Worm (Caenorhabditis elegans) whole organism, late embryonic: ENCODE results near the gene C54D10.5.

ENCODE experiments used
- C08G9.2 ChIP-seq: sonication (generic microtip); optimal IDR thresholded peaks from 2 replicates; lab custom pipeline; 2016; ENCODE audit warnings: mild to moderate bottlenecking, missing genetic modification characterization, moderate library complexity, missing compliant biosample characterization
- F13H6.1 ChIP-seq: sonication (generic microtip); optimal IDR thresholded peaks from 2 replicates; lab custom pipeline; 2016; ENCODE audit warnings: missing genetic modification characterization, missing compliant biosample characterization
- K02D7.2 ChIP-seq: sonication (generic microtip); optimal IDR thresholded peaks from 2 replicates; lab custom pipeline; 2017; ENCODE audit warnings: mild to moderate bottlenecking, missing genetic modification characterization, missing compliant biosample characterization
- Y22D7AL.16 ChIP-seq: sonication (generic microtip); optimal IDR thresholded peaks from 2 replicates; lab custom pipeline; 2016; ENCODE audit warnings: missing genetic modification characterization, missing compliant biosample characterization
- ama-1 ChIP-seq: fragments of 150-350 bp; optimal IDR thresholded peaks from 2 replicates; lab custom pipeline; 2014
- ceh-14 ChIP-seq: sonication (generic microtip); optimal IDR thresholded peaks from 2 replicates; lab custom pipeline; 2016; ENCODE audit warnings: missing genotype, missing genetic modification characterization, missing compliant biosample characterization
- ceh-18 ChIP-seq: sonication (generic microtip); optimal IDR thresholded peaks from 2 replicates; lab custom pipeline; 2016; ENCODE audit warnings: missing genetic modification characterization, missing compliant biosample characterization
- ceh-2 ChIP-seq: sonication (generic microtip); optimal IDR thresholded peaks from 2 replicates; lab custom pipeline; 2016; ENCODE audit warnings: missing genotype, missing genetic modification characterization, missing compliant biosample characterization
- ceh-22 ChIP-seq: sonication (generic microtip); optimal IDR thresholded peaks from 2 replicates; lab custom pipeline; 2017; ENCODE audit warnings: missing biosample characterization, missing genetic modification characterization
- ceh-24 ChIP-seq: sonication (generic microtip); optimal IDR thresholded peaks from 2 replicates; lab custom pipeline; 2016; ENCODE audit warnings: mild to moderate bottlenecking, missing genetic modification characterization, missing compliant biosample characterization
- ceh-30 ChIP-seq: fragments of 150-350 bp; optimal IDR thresholded peaks from 2 replicates; lab custom pipeline; 2014; ENCODE audit warnings: missing biosample characterization, missing genetic modification characterization
- ceh-34 ChIP-seq: sonication (generic microtip); optimal IDR thresholded peaks from 2 replicates; lab custom pipeline; 2016; ENCODE audit warnings: mild to moderate bottlenecking, missing genetic modification characterization, missing compliant biosample characterization
- ceh-6 ChIP-seq: fragments of 200-800 bp; sonication (Bioruptor generic); optimal IDR thresholded peaks from 2 replicates; lab custom pipeline; 2018; ENCODE audit warnings: mild to moderate bottlenecking, missing genetic modification characterization, missing compliant biosample characterization
- dmd-4 ChIP-seq: sonication (generic microtip); optimal IDR thresholded peaks from 2 replicates; lab custom pipeline; 2016; ENCODE audit warnings: borderline replicate concordance, missing genetic modification characterization, missing compliant biosample characterization
- dve-1 ChIP-seq: sonication (generic microtip); optimal IDR thresholded peaks from 2 replicates; lab custom pipeline; 2017; ENCODE audit warnings: antibody characterized with exemption, mild to moderate bottlenecking, missing genetic modification characterization, missing compliant biosample characterization
- fkh-10 ChIP-seq: fragments of 150-350 bp; optimal IDR thresholded peaks from 2 replicates; lab custom pipeline; 2014; ENCODE audit warnings: missing biosample characterization, missing genetic modification reagents, missing genetic modification characterization
- gmeb-2 ChIP-seq: sonication (generic microtip); optimal IDR thresholded peaks from 2 replicates; lab custom pipeline; 2016; ENCODE audit warnings: missing genetic modification characterization, inconsistent platforms, missing compliant biosample characterization
- hlh-13 ChIP-seq: fragments of 200-800 bp; sonication (Bioruptor generic); optimal IDR thresholded peaks from 2 replicates; lab custom pipeline; 2018; ENCODE audit warnings: mild to moderate bottlenecking, missing genetic modification characterization, missing compliant biosample characterization
- hlh-30 ChIP-seq: sonication (generic microtip); optimal IDR thresholded peaks from 2 replicates; lab custom pipeline; 2017; ENCODE audit warnings: antibody characterized with exemption, missing genetic modification characterization, missing compliant biosample characterization; ENCODE audit not compliant: insufficient read depth
- hlh-6 ChIP-seq: sonication (generic microtip); optimal IDR thresholded peaks from 2 replicates; lab custom pipeline; 2016; ENCODE audit warnings: missing genotype, missing genetic modification characterization, missing compliant biosample characterization
- lim-6 ChIP-seq: sonication (generic microtip); optimal IDR thresholded peaks from 2 replicates; lab custom pipeline; 2016; ENCODE audit warnings: missing genetic modification characterization, missing compliant biosample characterization
- lin-11 ChIP-seq: fragments of 200-800 bp; sonication (Bioruptor generic); optimal IDR thresholded peaks from 2 replicates; lab custom pipeline; 2018; ENCODE audit warnings: mild to moderate bottlenecking, missing genetic modification characterization, missing compliant biosample characterization
- madf-2 ChIP-seq: sonication (generic microtip); optimal IDR thresholded peaks from 2 replicates; lab custom pipeline; 2017; ENCODE audit warnings: missing genetic modification characterization, missing compliant biosample characterization
- mec-3 ChIP-seq: sonication (generic microtip); optimal IDR thresholded peaks from 2 replicates; lab custom pipeline; 2016; ENCODE audit warnings: borderline replicate concordance, missing genetic modification characterization, missing compliant biosample characterization
- nfya-1 ChIP-seq: sonication (generic microtip); optimal IDR thresholded peaks from 2 replicates; lab custom pipeline; 2017; ENCODE audit warnings: missing genetic modification characterization, mild to moderate bottlenecking, missing compliant biosample characterization, antibody characterized with exemption, moderate library complexity
- nhr-232 ChIP-seq: sonication (generic microtip); optimal IDR thresholded peaks from 2 replicates; lab custom pipeline; 2016; ENCODE audit warnings: missing genetic modification characterization, missing compliant biosample characterization
- npax-4 ChIP-seq: sonication (generic microtip); optimal IDR thresholded peaks from 2 replicates; lab custom pipeline; 2016; ENCODE audit warnings: missing genetic modification characterization, missing compliant biosample characterization
- pha-4 ChIP-seq: fragments of 150-350 bp; optimal IDR thresholded peaks from 2 replicates; lab custom pipeline; 2018; ENCODE audit warnings: missing biosample characterization, missing genetic modification reagents, missing genetic modification characterization
- ref-2 ChIP-seq: sonication (generic microtip); optimal IDR thresholded peaks from 2 replicates; lab custom pipeline; 2016; ENCODE audit warnings: missing genetic modification characterization, missing compliant biosample characterization
- rnt-1 ChIP-seq: sonication (generic microtip); optimal IDR thresholded peaks from 2 replicates; lab custom pipeline; 2016; ENCODE audit warnings: missing genetic modification characterization, missing compliant biosample characterization
- sox-2 ChIP-seq: fragments of 200-800 bp; sonication (Bioruptor generic); IDR thresholded peaks from 2 replicates; pipeline ENCODE4 v1.3.6; 2022; ENCODE audit warnings: missing genetic modification reagents, missing genetic modification characterization, missing compliant biosample characterization
- sox-4 ChIP-seq: sonication (generic microtip); optimal IDR thresholded peaks from 2 replicates; lab custom pipeline; 2017; ENCODE audit warnings: mild to moderate bottlenecking, missing genetic modification characterization, inconsistent platforms, missing compliant biosample characterization
- syd-9 ChIP-seq: sonication (generic microtip); optimal IDR thresholded peaks from 2 replicates; lab custom pipeline; 2016; ENCODE audit warnings: mild to moderate bottlenecking, missing genetic modification characterization, moderate library complexity, missing compliant biosample characterization
- unc-3 ChIP-seq, 2 experiments: fragments of 200-800 bp in 1 of 2; sonication (Bioruptor generic) in 1 of 2; sonication (generic microtip) in 1 of 2; conservative IDR thresholded peaks in 1 of 2; optimal IDR thresholded peaks in 1 of 2; 2 replicates each; pipeline versions ENCODE4 v1.3.6 to Lab custom; 2016 to 2022; ENCODE audit warnings: missing compliant biosample characterization in 2 of 2, missing genetic modification characterization in 2 of 2, missing genetic modification reagents in 1 of 2
- unc-55 ChIP-seq: sonication (generic microtip); optimal IDR thresholded peaks from 2 replicates; lab custom pipeline; 2017; ENCODE audit warnings: missing biosample characterization, missing genetic modification reagents, missing genetic modification characterization
- unc-86 ChIP-seq: sonication (generic microtip); optimal IDR thresholded peaks from 2 replicates; lab custom pipeline; 2016; ENCODE audit warnings: missing genetic modification characterization, missing compliant biosample characterization
- zip-5 ChIP-seq: sonication (generic microtip); optimal IDR thresholded peaks from 2 replicates; lab custom pipeline; 2016; ENCODE audit warnings: missing genetic modification characterization, missing compliant biosample characterization

C54D10.5 gene

DNA sequence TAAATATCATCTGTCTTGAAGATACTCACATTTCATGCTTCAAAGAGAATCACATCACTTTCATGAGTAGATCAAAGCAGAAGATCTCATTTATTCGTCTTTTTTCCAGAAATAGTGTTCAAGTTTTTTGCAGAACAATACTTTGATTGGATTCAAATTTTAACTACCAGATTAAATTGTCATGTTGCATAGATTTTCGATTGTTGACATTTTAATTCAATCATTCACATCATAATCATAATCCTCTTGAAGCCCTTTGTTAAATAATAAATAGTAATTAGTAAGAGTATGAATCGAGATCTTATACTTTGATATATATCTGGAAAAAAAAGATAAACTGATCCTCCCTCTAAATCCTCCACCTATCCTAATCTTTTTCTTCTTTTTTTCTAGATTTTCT is 1.3 kb upstream of the C54D10.5 start:
- TF ChIP-seq lim-6 (tag; lab: Kevin White, UChicago) (no peak), unc-86 (tag; lab: Kevin White, UChicago) (no peak), K02D7.2 (tag; lab: Kevin White, UChicago) (no peak), ref-2 (tag; lab: Kevin White, UChicago) (no peak)

- TF ChIP-seq ceh-22 (tag; lab: Kevin White, UChicago) (no peak), hlh-13 (GFP tag; lab: Kevin White, UChicago) (no peak), sox-2 (GFP tag; lab: Robert Waterston, UW) (no peak), ceh-34 (tag; lab: Kevin White, UChicago) (no peak), ceh-2 (tag; lab: Kevin White, UChicago) (no peak), ceh-30 (tag; lab: Kevin White, UChicago) (no peak), Y22D7AL.16 (tag; lab: Kevin White, UChicago) (no peak), ceh-14 (no peak), F13H6.1 (tag; lab: Kevin White, UChicago) (no peak)
These were observed 3.0 kb downstream of the C54D10.5 start, which contains the start of gene C54D10.13 for ce11 chrV:12432111-12432510. Gene C54D10.13, minus strand, starts transcription at chrV:12432289.

DNA sequence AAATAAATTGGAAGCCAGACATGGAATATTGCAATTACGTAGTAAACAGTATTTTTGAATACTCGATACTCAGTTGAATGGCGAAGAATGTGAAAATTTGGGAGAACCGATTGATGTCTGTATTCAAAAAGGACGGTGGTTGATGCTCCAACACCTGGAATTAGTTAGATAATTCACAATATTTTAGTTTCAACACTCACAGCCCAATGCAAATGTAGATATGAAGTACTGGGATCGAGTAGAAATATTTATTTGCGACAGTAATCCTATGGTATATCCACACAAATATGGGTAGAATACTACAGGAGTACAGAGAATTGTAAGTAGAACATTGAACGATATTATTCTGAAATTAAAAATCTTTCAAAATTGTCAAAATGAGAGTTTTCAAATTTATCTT is 4.0 kb downstream of the C54D10.5 start:
- TF ChIP-seq dve-1 (no peak), ceh-2 (tag; lab: Kevin White, UChicago) (no peak), hlh-30 (tag; lab: Kevin White, UChicago) (no peak), ceh-18 (tag; lab: Kevin White, UChicago) (no peak), pha-4 (no peak), rnt-1 (tag; lab: Kevin White, UChicago) (no peak), ceh-24 (tag; lab: Kevin White, UChicago) (no peak), zip-5 (tag; lab: Kevin White, UChicago) (no peak), ceh-30 (tag; lab: Kevin White, UChicago) (no peak), syd-9 (tag; lab: Kevin White, UChicago) (no peak), mec-3 (tag; lab: Kevin White, UChicago) (no peak), gmeb-2 (tag; lab: Kevin White, UChicago) (no peak)

DNA sequence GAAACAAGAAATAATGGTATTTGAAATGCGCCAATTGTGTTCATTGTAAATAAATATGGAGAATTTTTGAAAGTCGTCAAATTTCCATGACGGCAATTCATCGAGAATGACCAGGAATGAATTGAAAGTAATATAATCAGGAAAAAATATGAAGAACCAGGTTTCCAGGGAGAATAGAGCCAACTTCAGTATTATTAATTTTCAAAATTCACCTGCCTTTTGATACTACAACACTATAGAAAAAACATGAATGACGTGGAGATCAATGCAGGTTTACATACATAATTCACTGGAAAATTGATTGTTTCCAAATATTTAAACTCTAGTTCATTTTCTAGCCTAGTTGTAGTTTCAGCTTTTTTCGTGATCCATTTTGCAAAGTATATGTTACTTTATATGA is 4.6 kb downstream of the C54D10.5 start, which contains the start of gene srh-25:
Gene srh-25, minus strand, starts transcription at position 101 of the 400 bp plus-strand sequence.
- TF ChIP-seq fkh-10 (GFP tag; lab: Kevin White, UChicago) (no peak), syd-9 (tag; lab: Kevin White, UChicago) (no peak), sox-4 (tag; lab: Kevin White, UChicago) (no peak), hlh-6 (tag; lab: Kevin White, UChicago) (no peak), ceh-34 (tag; lab: Kevin White, UChicago) (no peak), C08G9.2 (no peak), madf-2 (no peak), unc-3 (GFP tag; conservative IDR thresholded peaks at IDR 0.05; lab: Robert Waterston, UW) (no peak), unc-3 (tag; optimal IDR thresholded peaks at IDR 0.05; lab: Kevin White, UChicago) (no peak), npax-4 (no peak), ceh-24 (tag; lab: Kevin White, UChicago) (no peak), unc-55 (GFP tag; lab: Kevin White, UChicago) (no peak)

DNA sequence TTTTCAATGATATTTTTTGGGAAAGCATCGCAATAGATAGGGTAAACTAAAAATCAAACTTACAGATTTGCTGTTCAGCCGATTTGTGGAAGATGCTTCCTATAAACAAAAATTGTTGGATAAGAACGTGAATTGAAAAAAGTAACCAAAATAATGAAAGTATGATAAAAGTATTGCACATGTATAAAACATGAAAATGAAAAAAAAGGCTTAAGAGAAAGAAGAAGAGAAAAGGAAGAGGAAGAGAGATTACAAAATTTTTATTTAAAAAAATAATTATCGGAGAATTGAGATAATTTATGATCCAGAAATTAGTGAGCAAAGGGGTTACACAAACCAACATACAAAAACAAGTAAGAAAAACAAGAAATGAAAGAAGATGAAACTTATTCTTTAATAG is 12.3 kb downstream of the C54D10.5 start, which contains the start of gene pals-37:
Gene pals-37, minus strand, starts transcription at position 101 of the 400 bp plus-strand sequence.
- TF ChIP-seq ceh-6 (no peak), nfya-1 (tag; lab: Kevin White, UChicago) (no peak), nhr-232 (tag; lab: Kevin White, UChicago) (no peak), hlh-30 (tag; lab: Kevin White, UChicago) (no peak), lin-11 (tag; lab: Kevin White, UChicago) (no peak), ama-1 (no peak), dmd-4 (tag; lab: Kevin White, UChicago) (no peak)
